Worm (Caenorhabditis elegans) whole organism, young adult: Measurements from ENCODE around the gene xbx-3.

ENCODE experiments used
- C06A6.2 ChIP-seq: fragments of 200-800 bp; sonication (Bioruptor generic); conservative IDR thresholded peaks from 2 replicates; pipeline ENCODE4 v1.3.6; 2022; ENCODE audit warnings: missing genetic modification characterization, missing compliant biosample characterization
- F23B12.7 ChIP-seq: sonication (generic microtip); optimal IDR thresholded peaks from 2 replicates; lab custom pipeline; 2017; ENCODE audit warnings: missing genetic modification characterization, mild to moderate bottlenecking, missing compliant biosample characterization, antibody characterized with exemption, moderate library complexity; ENCODE audit not compliant: insufficient read depth
- F33H1.4 ChIP-seq: fragments of 200-800 bp; sonication (Bioruptor generic); IDR thresholded peaks from 2 replicates; pipeline ENCODE4 v1.3.6; 2022; ENCODE audit warnings: missing genetic modification reagents, missing genetic modification characterization, missing compliant biosample characterization
- F37B4.10 ChIP-seq: fragments of 200-800 bp; sonication (Bioruptor generic); IDR thresholded peaks from 2 replicates; pipeline ENCODE4 v1.3.6; 2022; ENCODE audit warnings: missing genetic modification characterization, missing compliant biosample characterization
- F52B5.7 ChIP-seq: sonication (generic microtip); optimal IDR thresholded peaks from 2 replicates; lab custom pipeline; 2016; ENCODE audit warnings: mild to moderate bottlenecking, missing genetic modification characterization, missing compliant biosample characterization
- K11D2.4 ChIP-seq: fragments of 200-800 bp; sonication (Bioruptor generic); IDR thresholded peaks from 2 replicates; pipeline ENCODE4 v1.3.6; 2022; ENCODE audit warnings: missing genetic modification reagents, missing genetic modification characterization, missing compliant biosample characterization
- T07F8.4 ChIP-seq: sonication (generic microtip); optimal IDR thresholded peaks from 2 replicates; lab custom pipeline; 2016; ENCODE audit warnings: mild to moderate bottlenecking, missing genetic modification characterization, moderate library complexity, missing compliant biosample characterization
- T26A5.8 ChIP-seq: sonication (generic microtip); optimal IDR thresholded peaks from 2 replicates; lab custom pipeline; 2016; ENCODE audit warnings: missing genetic modification characterization, missing compliant biosample characterization
- Y53F4B.3 ChIP-seq: fragments of 200-800 bp; sonication (Bioruptor generic); IDR thresholded peaks from 2 replicates; pipeline ENCODE4 v1.3.6; 2022; ENCODE audit warnings: missing genetic modification reagents, missing genetic modification characterization, missing compliant biosample characterization
- aptf-2 ChIP-seq: fragments of 200-800 bp; sonication (Bioruptor generic); conservative IDR thresholded peaks from 2 replicates; pipeline ENCODE4 v1.3.6; 2022; ENCODE audit warnings: missing genetic modification reagents, missing genetic modification characterization, missing compliant biosample characterization
- atf-7 ChIP-seq: sonication (generic microtip); optimal IDR thresholded peaks from 2 replicates; lab custom pipeline; 2017; ENCODE audit warnings: mild to moderate bottlenecking, missing genetic modification characterization, missing compliant biosample characterization
- attf-3 ChIP-seq: fragments of 200-800 bp; sonication (Bioruptor generic); conservative IDR thresholded peaks from 2 replicates; pipeline ENCODE4 v1.3.6; 2022; ENCODE audit warnings: missing genetic modification reagents, missing genetic modification characterization, missing compliant biosample characterization
- ceh-58 ChIP-seq: fragments of 200-800 bp; sonication (Bioruptor generic); IDR thresholded peaks from 2 replicates; pipeline ENCODE4 v1.3.6; 2022; ENCODE audit warnings: missing genetic modification characterization, missing compliant biosample characterization
- efl-1 ChIP-seq: fragments of 150-350 bp; optimal IDR thresholded peaks from 2 replicates; lab custom pipeline; 2014; ENCODE audit warnings: missing biosample characterization, missing genetic modification reagents, missing genetic modification characterization
- egl-18 ChIP-seq: fragments of 200-800 bp; sonication (Bioruptor generic); IDR thresholded peaks from 2 replicates; pipeline ENCODE4 v1.3.6; 2022; ENCODE audit warnings: missing genetic modification reagents, missing genetic modification characterization, missing compliant biosample characterization
- ets-4 ChIP-seq: fragments of 200-800 bp; sonication (Bioruptor generic); optimal IDR thresholded peaks from 2 replicates; lab custom pipeline; 2018; ENCODE audit warnings: mild to moderate bottlenecking, missing genetic modification characterization, missing compliant biosample characterization
- let-607 ChIP-seq, 2 experiments: fragments of 200-800 bp in 1 of 2; sonication (Bioruptor generic) in 1 of 2; sonication (generic microtip) in 1 of 2; optimal IDR thresholded peaks; 2 replicates each; lab custom pipeline; 2016 to 2018; ENCODE audit warnings: mild to moderate bottlenecking in 2 of 2, missing compliant biosample characterization in 2 of 2, missing genetic modification characterization in 2 of 2, moderate library complexity in 2 of 2, missing genotype in 1 of 2
- lin-35 ChIP-seq, 3 experiments: fragments of 150-350 bp in 2 of 3; sonication (generic microtip) in 1 of 3; optimal IDR thresholded peaks; 2 replicates each; lab custom pipeline; 2014 to 2018; ENCODE audit warnings: missing biosample characterization in 3 of 3, missing genetic modification characterization in 3 of 3, missing genetic modification reagents in 3 of 3
- lin-54 ChIP-seq: fragments of 200-800 bp; sonication (Bioruptor generic); optimal IDR thresholded peaks from 2 replicates; lab custom pipeline; 2018; ENCODE audit warnings: mild to moderate bottlenecking, missing genetic modification characterization, missing compliant biosample characterization
- lsl-1 ChIP-seq: fragments of 200-800 bp; sonication (Bioruptor generic); optimal IDR thresholded peaks from 2 replicates; lab custom pipeline; 2018; ENCODE audit warnings: mild to moderate bottlenecking, missing genetic modification characterization, moderate library complexity, missing compliant biosample characterization
- madf-6 ChIP-seq: fragments of 200-800 bp; sonication (Bioruptor generic); IDR thresholded peaks from 2 replicates; pipeline ENCODE4 v1.3.6; 2022; ENCODE audit warnings: missing genetic modification reagents, missing genetic modification characterization, missing compliant biosample characterization
- mcd-1 ChIP-seq: fragments of 200-800 bp; sonication (Bioruptor generic); IDR thresholded peaks from 2 replicates; pipeline ENCODE4 v1.3.6; 2022; ENCODE audit warnings: missing genetic modification reagents, missing genetic modification characterization, missing compliant biosample characterization
- mxl-1 ChIP-seq: sonication (generic microtip); optimal IDR thresholded peaks from 2 replicates; lab custom pipeline; 2016; ENCODE audit warnings: missing genetic modification characterization, missing compliant biosample characterization
- nfya-1 ChIP-seq: sonication (generic microtip); optimal IDR thresholded peaks from 2 replicates; lab custom pipeline; 2017; ENCODE audit warnings: antibody characterized with exemption, missing compliant biosample characterization, missing genetic modification characterization, borderline replicate concordance; ENCODE audit not compliant: insufficient read depth
- nhr-80 ChIP-seq: sonication (generic microtip); optimal IDR thresholded peaks from 2 replicates; lab custom pipeline; 2016; ENCODE audit warnings: missing genetic modification characterization, missing compliant biosample characterization
- nhr-90 ChIP-seq: sonication (generic microtip); optimal IDR thresholded peaks from 2 replicates; lab custom pipeline; 2016; ENCODE audit warnings: missing genotype, mild to moderate bottlenecking, missing genetic modification characterization, missing compliant biosample characterization
- rcor-1 ChIP-seq: fragments of 200-800 bp; sonication (Bioruptor generic); IDR thresholded peaks from 2 replicates; pipeline ENCODE4 v1.3.6; 2022; ENCODE audit warnings: missing genetic modification reagents, missing genetic modification characterization, missing compliant biosample characterization
- rpc-1 ChIP-seq, 2 experiments: fragments of 150-350 bp in 1 of 2; sonication (generic microtip) in 1 of 2; optimal IDR thresholded peaks; 2 replicates each; lab custom pipeline; 2014 to 2018; ENCODE audit warnings: missing biosample characterization in 1 of 2, missing genetic modification characterization in 1 of 2, missing genetic modification reagents in 1 of 2, missing genotype in 1 of 2
- sdz-38 ChIP-seq: sonication (generic microtip); optimal IDR thresholded peaks from 2 replicates; lab custom pipeline; 2016; ENCODE audit warnings: missing genotype, missing genetic modification characterization, missing compliant biosample characterization
- snpc-1.3 ChIP-seq: sonication (generic microtip); optimal IDR thresholded peaks from 2 replicates; lab custom pipeline; 2017; ENCODE audit warnings: missing genetic modification characterization, mild to moderate bottlenecking, missing compliant biosample characterization, antibody characterized with exemption, moderate library complexity, missing genotype, missing genetic modification reagents; ENCODE audit not compliant: insufficient read depth
- somi-1 ChIP-seq: fragments of 200-800 bp; sonication (Bioruptor generic); optimal IDR thresholded peaks from 2 replicates; lab custom pipeline; 2018; ENCODE audit warnings: mild to moderate bottlenecking, missing genetic modification characterization, missing compliant biosample characterization
- tbx-9 ChIP-seq: sonication (generic microtip); optimal IDR thresholded peaks from 2 replicates; lab custom pipeline; 2016; ENCODE audit warnings: borderline replicate concordance, missing genetic modification characterization, inconsistent platforms, missing compliant biosample characterization
- unc-62 ChIP-seq: fragments of 150-350 bp; optimal IDR thresholded peaks from 2 replicates; lab custom pipeline; 2014; ENCODE audit warnings: missing biosample characterization, missing genetic modification reagents, missing genetic modification characterization
- ztf-25 ChIP-seq: fragments of 200-800 bp; sonication (Bioruptor generic); IDR thresholded peaks from 2 replicates; pipeline ENCODE4 v1.3.6; 2022; ENCODE audit warnings: missing genetic modification reagents, missing genetic modification characterization, missing compliant biosample characterization
- ztf-28 ChIP-seq: fragments of 200-800 bp; sonication (Bioruptor generic); IDR thresholded peaks from 2 replicates; pipeline ENCODE4 v1.3.6; 2022; ENCODE audit warnings: missing genetic modification reagents, missing genetic modification characterization, missing compliant biosample characterization
- ztf-6 ChIP-seq: fragments of 200-800 bp; sonication (Bioruptor generic); IDR thresholded peaks from 2 replicates; pipeline ENCODE4 v1.3.6; 2022; ENCODE audit warnings: missing genetic modification reagents, missing genetic modification characterization, missing compliant biosample characterization

xbx-3 gene

ce11 chrIII:10078784-10079183, 43.0 kb downstream of the xbx-3 start:
- TF ChIP-seq lin-54 (GFP tag; lab: Kevin White, UChicago) = no peak
- TF ChIP-seq nfya-1 (tag; lab: Kevin White, UChicago) = no peak
- no peak for TF ChIP-seq ets-4 (GFP tag; lab: Kevin White, UChicago)
- TF ChIP-seq T07F8.4 = no peak
- TF ChIP-seq efl-1 (GFP tag; lab: Kevin White, UChicago) = no peak
- no peak for TF ChIP-seq ceh-58 (GFP tag; lab: Robert Waterston, UW)
- no peak for TF ChIP-seq F37B4.10
- no peak for TF ChIP-seq C06A6.2
- no peak for TF ChIP-seq tbx-9 (tag; lab: Kevin White, UChicago)
- peak; percentile 34 for TF ChIP-seq nhr-80
- no peak for TF ChIP-seq ztf-6
- no peak for TF ChIP-seq lin-35 (GFP tag; optimal IDR thresholded peaks at IDR 0.05; lab: Kevin White, UChicago)
- TF ChIP-seq somi-1 = no peak
- TF ChIP-seq nhr-90 = no peak
- no peak for TF ChIP-seq F23B12.7 (tag; lab: Kevin White, UChicago)
- TF ChIP-seq mcd-1 (GFP tag; lab: Robert Waterston, UW) = no peak
- TF ChIP-seq unc-62 (GFP tag; lab: Kevin White, UChicago) = peak; percentile 8
- peak in 1 of 2 experiments; percentile 68 for TF ChIP-seq let-607 (tag; optimal IDR thresholded peaks at IDR 0.05; lab: Kevin White, UChicago)
- TF ChIP-seq aptf-2 (GFP tag; lab: Robert Waterston, UW) = no peak
- no peak for TF ChIP-seq sdz-38 (tag; lab: Kevin White, UChicago)
- no peak for TF ChIP-seq egl-18 (GFP tag; lab: Robert Waterston, UW)
- TF ChIP-seq, all 124 proteins: peak for 3

ce11 chrIII:10083242-10083641, 47.5 kb downstream of the xbx-3 start, which contains the start of gene T16H12.3:
T16H12.3 (minus strand) TSS chrIII:10083292.
- peak; percentile 38; the same call in 1 of the 2 replicates for TF ChIP-seq madf-6 (GFP tag; lab: Robert Waterston, UW)
- peak; percentile 67 for TF ChIP-seq lsl-1 (GFP tag; lab: Kevin White, UChicago)
- TF ChIP-seq snpc-1.3 (tag; lab: Kevin White, UChicago) = no peak
- TF ChIP-seq K11D2.4 = no peak
- no peak for TF ChIP-seq F52B5.7
- peak; percentile 64 for TF ChIP-seq F33H1.4
- TF ChIP-seq lin-35 (GFP tag; optimal IDR thresholded peaks at IDR 0.05; lab: Kevin White, UChicago) = no peak

DNA sequence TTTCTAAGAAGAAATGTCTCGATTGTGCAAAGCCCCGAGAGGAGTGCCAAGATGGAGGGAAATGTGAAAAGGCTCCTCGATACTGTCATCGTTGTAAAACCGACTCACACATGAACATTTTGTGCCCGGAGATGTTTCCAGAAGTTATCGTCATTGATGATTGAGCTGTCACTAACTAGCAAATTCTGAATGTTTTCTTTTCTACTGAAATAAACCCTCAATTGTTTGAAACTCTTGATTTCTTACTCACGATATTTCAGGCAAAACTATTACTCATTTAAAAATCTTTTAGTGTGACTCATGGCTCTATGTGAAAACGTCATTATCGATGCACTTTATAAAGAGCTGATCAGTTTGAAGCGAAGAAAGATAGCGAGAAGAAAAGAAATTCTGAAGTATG, 49.4 kb downstream of the xbx-3 start, which contains the start of gene T16H12.13:
Gene T16H12.13, plus strand, starts transcription at position 301 of the 400 bp plus-strand sequence.
- TF ChIP-seq rcor-1 = no peak
- no peak for TF ChIP-seq rpc-1 (optimal IDR thresholded peaks at IDR 0.05; lab: Kevin White, UChicago)
- no peak for TF ChIP-seq rpc-1 (tag; optimal IDR thresholded peaks at IDR 0.05; lab: Kevin White, UChicago)
- no peak for TF ChIP-seq T26A5.8 (tag; lab: Kevin White, UChicago)
- no peak for TF ChIP-seq mxl-1 (tag; lab: Kevin White, UChicago)
- TF ChIP-seq Y53F4B.3 (GFP tag; lab: Robert Waterston, UW) = no peak
- no peak for TF ChIP-seq ztf-25 (GFP tag; lab: Robert Waterston, UW)
- TF ChIP-seq C06A6.2 = no peak

DNA sequence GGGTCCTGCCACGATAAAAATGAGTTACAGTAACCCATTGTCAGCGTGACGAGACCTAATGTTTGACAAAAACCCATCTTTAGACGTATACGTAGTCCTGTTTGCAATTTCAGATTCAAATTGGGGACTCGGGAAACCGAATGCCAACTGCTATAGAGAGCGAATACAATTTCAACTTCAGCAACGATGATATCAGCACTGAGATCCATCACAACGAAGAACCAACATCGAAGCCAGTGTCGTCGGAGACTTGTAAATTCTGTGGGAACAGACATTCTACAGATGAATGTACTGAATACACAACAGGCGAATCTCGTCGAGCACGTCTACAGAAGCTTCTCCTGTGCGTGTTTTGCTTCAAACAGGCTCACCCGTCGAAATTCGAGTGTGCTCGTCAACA, 49.8 kb downstream of the xbx-3 start:
- TF ChIP-seq atf-7 (tag; lab: Kevin White, UChicago) (no peak), sdz-38 (tag; lab: Kevin White, UChicago) (no peak), ztf-28 (GFP tag; lab: Robert Waterston, UW) (0 out of 2 replicates have a peak, but pooled peaks have one; percentile 21), attf-3 (GFP tag; lab: Robert Waterston, UW) (no peak), lin-35 (GFP tag; optimal IDR thresholded peaks at IDR 0.05; lab: Kevin White, UChicago) (no peak)
